Fruit fly (Drosophila melanogaster) whole organism, embryonic: Measurements from ENCODE around the gene Ccz1.

ENCODE experiments used
- C15 ChIP-seq: fragments of 200-800 bp; sonication (Bioruptor generic); IDR thresholded peaks from 3 replicates; pipeline ENCODE4 v1.3.6; 2022; ENCODE audit warnings: missing biosample characterization, missing genetic modification characterization
- CG10209 ChIP-seq: fragments of 200-800 bp; sonication (Bioruptor generic); optimal IDR thresholded peaks from 3 replicates; lab custom pipeline; 2017; ENCODE audit warnings: missing biosample characterization, mild to moderate bottlenecking, missing genetic modification characterization, missing genetic modification reagents
- CG10543 ChIP-seq: fragments of 200-800 bp; sonication (Bioruptor generic); optimal IDR thresholded peaks from 3 replicates; lab custom pipeline; 2017; ENCODE audit warnings: missing biosample characterization, mild to moderate bottlenecking, missing genetic modification characterization, moderate library complexity
- CG11085 ChIP-seq: fragments of 200-800 bp; sonication (Bioruptor generic); IDR thresholded peaks from 2 replicates; pipeline ENCODE4 v1.3.6; 2022; ENCODE audit warnings: missing biosample characterization, missing genetic modification characterization
- CG12104 ChIP-seq: fragments of 200-800 bp; sonication (Bioruptor generic); optimal IDR thresholded peaks from 3 replicates; lab custom pipeline; 2016; ENCODE audit warnings: missing biosample characterization, missing genetic modification characterization
- CG12391 ChIP-seq: fragments of 200-800 bp; sonication (Bioruptor generic); optimal IDR thresholded peaks from 3 replicates; lab custom pipeline; 2018; ENCODE audit warnings: missing biosample characterization, mild to moderate bottlenecking, missing genetic modification characterization, moderate library complexity
- CG12659 ChIP-seq: fragments of 200-800 bp; sonication (Bioruptor generic); optimal IDR thresholded peaks from 3 replicates; lab custom pipeline; 2017; ENCODE audit warnings: mild to moderate bottlenecking, missing biosample characterization, missing genetic modification reagents, missing genetic modification characterization
- CG15479 ChIP-seq: fragments of 200-800 bp; sonication (Bioruptor generic); optimal IDR thresholded peaks from 3 replicates; lab custom pipeline; 2019; ENCODE audit warnings: missing biosample characterization, mild to moderate bottlenecking, missing genetic modification characterization, moderate library complexity
- CG17359 ChIP-seq: fragments of 200-800 bp; sonication (Bioruptor generic); optimal IDR thresholded peaks from 3 replicates; lab custom pipeline; 2018; ENCODE audit warnings: missing biosample characterization, mild to moderate bottlenecking, missing genetic modification characterization, moderate library complexity
- CG17829 ChIP-seq: fragments of 200-800 bp; optimal IDR thresholded peaks from 2 replicates; lab custom pipeline; 2019; ENCODE audit warnings: missing biosample characterization, mild to moderate bottlenecking, missing genetic modification characterization, moderate library complexity
- CG1792 ChIP-seq: fragments of 200-800 bp; sonication (Bioruptor generic); optimal IDR thresholded peaks from 2 replicates; lab custom pipeline; 2016; ENCODE audit warnings: missing biosample characterization, missing genetic modification characterization
- CG32767 ChIP-seq: fragments of 200-800 bp; sonication (Bioruptor generic); IDR thresholded peaks from 2 replicates; pipeline ENCODE4 v1.3.6; 2022; ENCODE audit warnings: missing biosample characterization, missing genetic modification characterization
- CG33213 ChIP-seq: fragments of 200-800 bp; sonication (Bioruptor generic); optimal IDR thresholded peaks from 3 replicates; lab custom pipeline; 2016; ENCODE audit warnings: missing biosample characterization, missing genetic modification characterization
- CG4617 ChIP-seq: fragments of 200-800 bp; sonication (Bioruptor generic); optimal IDR thresholded peaks from 3 replicates; lab custom pipeline; 2016; ENCODE audit warnings: missing biosample characterization, missing genetic modification characterization, borderline replicate concordance
- CG6254 ChIP-seq: fragments of 200-800 bp; sonication (Bioruptor generic); optimal IDR thresholded peaks from 3 replicates; lab custom pipeline; 2017; ENCODE audit warnings: mild to moderate bottlenecking, missing biosample characterization, missing genetic modification reagents, missing genetic modification characterization
- CG6689 ChIP-seq: fragments of 200-800 bp; sonication (Bioruptor generic); IDR thresholded peaks from 2 replicates; pipeline ENCODE4 v1.3.6; 2022; ENCODE audit warnings: missing biosample characterization, missing genetic modification characterization
- CG6765 ChIP-seq: fragments of 200-800 bp; sonication (Bioruptor generic); optimal IDR thresholded peaks from 3 replicates; lab custom pipeline; 2017; ENCODE audit warnings: missing biosample characterization, mild to moderate bottlenecking, missing genetic modification characterization
- CG6813 ChIP-seq: fragments of 200-800 bp; sonication (Bioruptor generic); optimal IDR thresholded peaks from 2 replicates; lab custom pipeline; 2017; ENCODE audit warnings: missing biosample characterization, missing genetic modification characterization, mild to moderate bottlenecking, moderate library complexity, missing genetic modification reagents
- CG6854 ChIP-seq: fragments of 200-800 bp; sonication (Bioruptor generic); optimal IDR thresholded peaks from 3 replicates; lab custom pipeline; 2017; ENCODE audit warnings: missing biosample characterization, mild to moderate bottlenecking, missing genetic modification characterization
- CG7271 ChIP-seq: fragments of 200-800 bp; sonication (Bioruptor generic); optimal IDR thresholded peaks from 2 replicates; lab custom pipeline; 2018; ENCODE audit warnings: missing biosample characterization, mild to moderate bottlenecking, missing genetic modification characterization, moderate library complexity
- CG7839 ChIP-seq: fragments of 200-800 bp; sonication (Bioruptor generic); optimal IDR thresholded peaks from 3 replicates; lab custom pipeline; 2018; ENCODE audit warnings: missing biosample characterization, mild to moderate bottlenecking, missing genetic modification characterization, moderate library complexity
- CG7928 ChIP-seq: fragments of 200-800 bp; sonication (Bioruptor generic); optimal IDR thresholded peaks from 2 replicates; lab custom pipeline; 2017; ENCODE audit warnings: missing biosample characterization, mild to moderate bottlenecking, missing genetic modification characterization
- CG7963 ChIP-seq: fragments of 200-800 bp; sonication (Bioruptor generic); IDR thresholded peaks from 3 replicates; pipeline ENCODE4 v1.3.6; 2022; ENCODE audit warnings: missing biosample characterization, missing genetic modification characterization; ENCODE audit not compliant: partially characterized antibody
- CG8281 ChIP-seq: fragments of 200-800 bp; sonication (Bioruptor generic); optimal IDR thresholded peaks from 2 replicates; lab custom pipeline; 2018; ENCODE audit warnings: missing biosample characterization, mild to moderate bottlenecking, missing genetic modification characterization, moderate library complexity
- Dp ChIP-seq: fragments of 200-800 bp; sonication (Bioruptor generic); optimal IDR thresholded peaks from 2 replicates; lab custom pipeline; 2018; ENCODE audit warnings: missing biosample characterization, mild to moderate bottlenecking, missing genetic modification characterization, moderate library complexity
- E2f2 ChIP-seq: fragments of 200-800 bp; sonication (Bioruptor generic); IDR thresholded peaks from 2 replicates; pipeline ENCODE4 v1.3.6; 2022; ENCODE audit warnings: missing biosample characterization, missing genetic modification characterization
- HLH4C ChIP-seq: fragments of 200-800 bp; sonication (Bioruptor generic); IDR thresholded peaks from 3 replicates; pipeline ENCODE4 v1.3.6; 2022; ENCODE audit warnings: missing biosample characterization, missing genetic modification characterization; ENCODE audit not compliant: partially characterized antibody
- Jarid2 ChIP-seq: fragments of 200-800 bp; sonication (Bioruptor generic); optimal IDR thresholded peaks from 3 replicates; lab custom pipeline; 2017; ENCODE audit warnings: mild to moderate bottlenecking, missing biosample characterization, missing genetic modification reagents, missing genetic modification characterization
- NC2β ChIP-seq: fragments of 200-800 bp; sonication (Bioruptor generic); optimal IDR thresholded peaks from 2 replicates; lab custom pipeline; 2016; ENCODE audit warnings: missing biosample characterization, missing genetic modification characterization
- Neu2 ChIP-seq: fragments of 200-800 bp; sonication (Bioruptor generic); optimal IDR thresholded peaks from 3 replicates; lab custom pipeline; 2016; ENCODE audit warnings: missing biosample characterization, missing genetic modification characterization, borderline replicate concordance
- Nf-YB ChIP-seq: fragments of 200-800 bp; sonication (Bioruptor generic); optimal IDR thresholded peaks from 3 replicates; lab custom pipeline; 2019; ENCODE audit warnings: missing biosample characterization, mild to moderate bottlenecking, missing genetic modification characterization, moderate library complexity
- Pdp1 ChIP-seq, 2 experiments: fragments of 200-800 bp; sonication (Bioruptor generic); optimal IDR thresholded peaks; 3 replicates each; lab custom pipeline; 2016; ENCODE audit warnings: missing biosample characterization in 2 of 2, missing genetic modification characterization in 2 of 2, mild to moderate bottlenecking in 1 of 2, moderate library complexity in 1 of 2
- Sin3A ChIP-seq: fragments of >200 bp; optimal IDR thresholded peaks from 2 replicates; lab custom pipeline; 2018
- Taf1 ChIP-seq: fragments of 200-800 bp; sonication (Bioruptor generic); IDR thresholded peaks from 2 replicates; pipeline ENCODE4 v1.3.6; 2022; ENCODE audit warnings: missing biosample characterization, missing genetic modification characterization
- Xbp1 ChIP-seq: fragments of 200-800 bp; sonication (Bioruptor generic); optimal IDR thresholded peaks from 3 replicates; lab custom pipeline; 2016; ENCODE audit warnings: missing biosample characterization, mild to moderate bottlenecking, missing genetic modification characterization
- amos ChIP-seq: fragments of 200-800 bp; sonication (Bioruptor generic); IDR thresholded peaks from 2 replicates; pipeline ENCODE4 v1.3.6; 2022; ENCODE audit warnings: missing biosample characterization, missing genetic modification characterization; ENCODE audit not compliant: partially characterized antibody
- ap ChIP-seq: fragments of 200-800 bp; sonication (Bioruptor generic); IDR thresholded peaks from 2 replicates; pipeline ENCODE4 v1.3.6; 2022; ENCODE audit warnings: missing biosample characterization, missing genetic modification characterization
- bigmax ChIP-seq: fragments of 200-800 bp; sonication (Bioruptor generic); optimal IDR thresholded peaks from 2 replicates; lab custom pipeline; 2018; ENCODE audit warnings: missing biosample characterization, mild to moderate bottlenecking, missing genetic modification characterization
- dati ChIP-seq: fragments of 200-800 bp; sonication (Bioruptor generic); IDR thresholded peaks from 2 replicates; pipeline ENCODE4 v1.3.6; 2022; ENCODE audit warnings: missing biosample characterization, missing genetic modification characterization
- ftz-f1 ChIP-seq: fragments of 200-800 bp; sonication (Bioruptor generic); optimal IDR thresholded peaks from 2 replicates; lab custom pipeline; 2016; ENCODE audit warnings: missing biosample characterization, missing genetic modification characterization
- gce ChIP-seq: fragments of 200-800 bp; sonication (Bioruptor generic); IDR thresholded peaks from 3 replicates; pipeline ENCODE4 v1.3.6; 2022; ENCODE audit warnings: missing biosample characterization, missing genetic modification characterization
- jumu ChIP-seq: fragments of 200-800 bp; sonication (Bioruptor generic); optimal IDR thresholded peaks from 3 replicates; lab custom pipeline; 2016; ENCODE audit warnings: missing biosample characterization, missing genetic modification characterization
- lab ChIP-seq: fragments of 200-800 bp; sonication (Bioruptor generic); optimal IDR thresholded peaks from 3 replicates; lab custom pipeline; 2017; ENCODE audit warnings: missing biosample characterization, missing genetic modification characterization, mild to moderate bottlenecking, moderate library complexity, missing genetic modification reagents
- lilli ChIP-seq: fragments of 200-800 bp; sonication (Bioruptor generic); optimal IDR thresholded peaks from 3 replicates; lab custom pipeline; 2016; ENCODE audit warnings: missing biosample characterization, missing genetic modification characterization
- org-1 ChIP-seq: fragments of 200-800 bp; sonication (Bioruptor generic); optimal IDR thresholded peaks from 2 replicates; lab custom pipeline; 2017; ENCODE audit warnings: missing biosample characterization, missing genetic modification characterization
- pum ChIP-seq: fragments of 200-800 bp; sonication (Bioruptor generic); optimal IDR thresholded peaks from 2 replicates; lab custom pipeline; 2016; ENCODE audit warnings: missing biosample characterization, missing genetic modification characterization
- ranshi ChIP-seq: fragments of 200-800 bp; sonication (Bioruptor generic); IDR thresholded peaks from 2 replicates; pipeline ENCODE4 v1.3.6; 2022; ENCODE audit warnings: missing biosample characterization, missing genetic modification characterization
- schlank ChIP-seq: fragments of 200-800 bp; sonication (Bioruptor generic); optimal IDR thresholded peaks from 2 replicates; lab custom pipeline; 2018; ENCODE audit warnings: missing biosample characterization, mild to moderate bottlenecking, missing genetic modification characterization
- sima ChIP-seq: fragments of 200-800 bp; sonication (Bioruptor generic); optimal IDR thresholded peaks from 2 replicates; lab custom pipeline; 2016; ENCODE audit warnings: missing biosample characterization, missing genetic modification characterization
- vfl ChIP-seq: fragments of 200-800 bp; sonication (Bioruptor generic); optimal IDR thresholded peaks from 2 replicates; lab custom pipeline; 2016; ENCODE audit warnings: missing biosample characterization, missing genetic modification characterization
- zen ChIP-seq: fragments of 200-800 bp; sonication (Bioruptor generic); optimal IDR thresholded peaks from 3 replicates; lab custom pipeline; 2018; ENCODE audit warnings: missing biosample characterization, mild to moderate bottlenecking, missing genetic modification characterization, moderate library complexity

Ccz1 gene

DNA sequence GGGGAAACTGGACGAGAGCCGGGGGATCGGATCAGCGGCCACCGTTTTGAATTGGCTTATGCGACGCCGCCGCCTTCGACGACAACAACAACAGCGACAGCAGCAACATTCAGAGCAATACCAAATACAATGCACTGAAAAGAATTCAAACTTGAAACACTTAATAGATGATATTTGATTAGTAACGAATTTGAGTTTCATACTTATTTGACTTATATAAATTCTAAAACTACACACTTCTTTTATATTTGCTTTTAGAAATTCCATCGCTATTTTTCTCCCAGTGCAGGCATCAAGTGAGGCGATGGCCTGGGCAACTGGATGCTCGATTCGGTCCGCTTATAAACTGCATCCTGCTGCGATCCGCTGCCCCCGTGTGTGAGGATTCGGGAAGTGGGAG is 30.9 kb downstream of the Ccz1 start (continued):
- TF ChIP-seq CG7963 (GFP tag; lab: Robert Waterston, UW) = no peak
- TF ChIP-seq Nf-YB (GFP tag; lab: Kevin White, UChicago) = no peak
- no peak for TF ChIP-seq bigmax
- no peak for TF ChIP-seq pum (GFP tag; lab: Kevin White, UChicago)
- no peak for TF ChIP-seq CG7271 (tag; lab: Kevin White, UChicago)
- TF ChIP-seq Xbp1 = no peak
- TF ChIP-seq Taf1 = no peak
- TF ChIP-seq gce (GFP tag; lab: Robert Waterston, UW) = no peak
- TF ChIP-seq NC2β (GFP tag; lab: Kevin White, UChicago) = no peak
- peak; percentile 37 for TF ChIP-seq CG12391 (tag; lab: Kevin White, UChicago)
- no peak for TF ChIP-seq CG6765 (GFP tag; lab: Kevin White, UChicago)
- no peak for TF ChIP-seq org-1 (GFP tag; lab: Kevin White, UChicago)
- no peak for TF ChIP-seq Sin3A (lab: Kevin White, UChicago)
- no peak for TF ChIP-seq E2f2 (GFP tag; lab: Robert Waterston, UW)
- no peak for TF ChIP-seq CG6813 (GFP tag; lab: Kevin White, UChicago)
- no peak for TF ChIP-seq CG7839 (tag; lab: Kevin White, UChicago)
- no peak for TF ChIP-seq Dp (GFP tag; lab: Kevin White, UChicago)
- TF ChIP-seq ranshi = no peak
- TF ChIP-seq Jarid2 (GFP tag; lab: Kevin White, UChicago) = no peak
- TF ChIP-seq CG12104 (GFP tag; lab: Kevin White, UChicago) = no peak
- TF ChIP-seq CG8281 (tag; lab: Kevin White, UChicago) = no peak
- TF ChIP-seq HLH4C = no peak
- TF ChIP-seq schlank (tag; lab: Kevin White, UChicago) = no peak
- no peak for TF ChIP-seq CG1792 (GFP tag; lab: Kevin White, UChicago)
- TF ChIP-seq lab (GFP tag; lab: Kevin White, UChicago) = no peak
- peak; percentile 1 for TF ChIP-seq CG17359 (tag; lab: Kevin White, UChicago)
- no peak for TF ChIP-seq amos
- no peak for TF ChIP-seq CG4617 (GFP tag; lab: Kevin White, UChicago)
- TF ChIP-seq CG17829 = peak; percentile 27
- peak in 1 of 2 experiments; percentile 9 for TF ChIP-seq Pdp1 (GFP tag; optimal IDR thresholded peaks at IDR 0.05; lab: Kevin White, UChicago)
- TF ChIP-seq CG10209 (GFP tag; lab: Kevin White, UChicago) = no peak
- TF ChIP-seq vfl (GFP tag; lab: Kevin White, UChicago) = no peak
- TF ChIP-seq jumu (GFP tag; lab: Kevin White, UChicago) = peak; percentile 23
- TF ChIP-seq dati (GFP tag; lab: Robert Waterston, UW) = no peak
- no peak for TF ChIP-seq CG15479 (GFP tag; lab: Kevin White, UChicago)
- peak; percentile 53 for TF ChIP-seq CG6689
- TF ChIP-seq CG7928 (GFP tag; lab: Kevin White, UChicago) = no peak
- TF ChIP-seq CG10543 (GFP tag; lab: Kevin White, UChicago) = no peak
- no peak for TF ChIP-seq CG12659 (GFP tag; lab: Kevin White, UChicago)
- TF ChIP-seq Neu2 = no peak
- TF ChIP-seq CG6254 = no peak
- no peak for TF ChIP-seq CG6854
- no peak for TF ChIP-seq ftz-f1 (GFP tag; lab: Kevin White, UChicago)
- TF ChIP-seq lilli (GFP tag; lab: Kevin White, UChicago) = no peak
- TF ChIP-seq zen (tag; lab: Kevin White, UChicago) = no peak
- TF ChIP-seq CG11085 = no peak
- no peak for TF ChIP-seq ap (GFP tag; lab: Robert Waterston, UW)
- TF ChIP-seq CG33213 = no peak
- TF ChIP-seq C15 (GFP tag; lab: Robert Waterston, UW) = no peak
- TF ChIP-seq sima = no peak
- 0 out of 2 replicates have a peak, but pooled peaks have one; percentile 15 for TF ChIP-seq CG32767
